Fruit fly (Drosophila melanogaster) whole organism, embryonic: ENCODE results near the gene tra.

Source experiments
- ATbp ChIP-seq: fragments of 200-800 bp; sonication (Bioruptor generic); optimal IDR thresholded peaks from 2 replicates; lab custom pipeline; 2017; ENCODE audit warnings: missing biosample characterization, mild to moderate bottlenecking, missing genetic modification characterization, missing genetic modification reagents
- BEAF-32 ChIP-seq: fragments of 200-800 bp; sonication (Bioruptor generic); optimal IDR thresholded peaks from 3 replicates; lab custom pipeline; 2017; ENCODE audit warnings: missing biosample characterization, missing genetic modification characterization, mild to moderate bottlenecking, moderate library complexity, missing genetic modification reagents
- CG10979 ChIP-seq: fragments of 200-800 bp; sonication (Bioruptor generic); optimal IDR thresholded peaks from 2 replicates; lab custom pipeline; 2018; ENCODE audit warnings: missing biosample characterization, mild to moderate bottlenecking, missing genetic modification characterization, moderate library complexity
- CG12659 ChIP-seq: fragments of 200-800 bp; sonication (Bioruptor generic); optimal IDR thresholded peaks from 3 replicates; lab custom pipeline; 2017; ENCODE audit warnings: mild to moderate bottlenecking, missing biosample characterization, missing genetic modification reagents, missing genetic modification characterization
- CG12769 ChIP-seq: fragments of 200-800 bp; sonication (Bioruptor generic); optimal IDR thresholded peaks from 2 replicates; lab custom pipeline; 2019; ENCODE audit warnings: missing biosample characterization, mild to moderate bottlenecking, missing genetic modification characterization, moderate library complexity
- CG13123 ChIP-seq: fragments of 200-800 bp; sonication (Bioruptor generic); optimal IDR thresholded peaks from 2 replicates; lab custom pipeline; 2016; ENCODE audit warnings: missing biosample characterization, missing genetic modification characterization
- CG14710 ChIP-seq: fragments of 200-800 bp; sonication (Bioruptor generic); optimal IDR thresholded peaks from 3 replicates; lab custom pipeline; 2019; ENCODE audit warnings: missing biosample characterization, mild to moderate bottlenecking, missing genetic modification characterization, moderate library complexity
- CG14860 ChIP-seq: fragments of 200-800 bp; sonication (Bioruptor generic); IDR thresholded peaks from 3 replicates; pipeline ENCODE4 v1.3.6; 2022; ENCODE audit warnings: missing biosample characterization, missing genetic modification characterization; ENCODE audit not compliant: partially characterized antibody
- CG15269 ChIP-seq: fragments of 200-800 bp; sonication (Bioruptor generic); optimal IDR thresholded peaks from 2 replicates; lab custom pipeline; 2018; ENCODE audit warnings: missing biosample characterization, mild to moderate bottlenecking, missing genetic modification characterization, moderate library complexity
- CG17359 ChIP-seq: fragments of 200-800 bp; sonication (Bioruptor generic); optimal IDR thresholded peaks from 3 replicates; lab custom pipeline; 2018; ENCODE audit warnings: missing biosample characterization, mild to moderate bottlenecking, missing genetic modification characterization, moderate library complexity
- CG1792 ChIP-seq: fragments of 200-800 bp; sonication (Bioruptor generic); optimal IDR thresholded peaks from 2 replicates; lab custom pipeline; 2016; ENCODE audit warnings: missing biosample characterization, missing genetic modification characterization
- CG18764 ChIP-seq: fragments of 200-800 bp; sonication (Bioruptor generic); optimal IDR thresholded peaks from 3 replicates; lab custom pipeline; 2016; ENCODE audit warnings: missing biosample characterization, missing genetic modification characterization
- CG30403 ChIP-seq: fragments of 200-800 bp; sonication (Bioruptor generic); optimal IDR thresholded peaks from 3 replicates; lab custom pipeline; 2016; ENCODE audit warnings: missing biosample characterization, missing genetic modification characterization
- CG3065 ChIP-seq: fragments of 200-800 bp; sonication (Bioruptor generic); optimal IDR thresholded peaks from 2 replicates; lab custom pipeline; 2016; ENCODE audit warnings: missing biosample characterization, missing genetic modification characterization
- CG31224 ChIP-seq: fragments of 200-800 bp; sonication (Bioruptor generic); IDR thresholded peaks from 2 replicates; pipeline ENCODE4 v1.3.6; 2022; ENCODE audit warnings: missing biosample characterization, missing genetic modification characterization
- CG42726 ChIP-seq: fragments of 200-800 bp; sonication (Bioruptor generic); IDR thresholded peaks from 2 replicates; pipeline ENCODE4 v1.3.6; 2022; ENCODE audit warnings: missing biosample characterization, missing genetic modification characterization; ENCODE audit not compliant: partially characterized antibody
- CG4282 ChIP-seq: fragments of 200-800 bp; sonication (Bioruptor generic); optimal IDR thresholded peaks from 2 replicates; lab custom pipeline; 2016; ENCODE audit warnings: missing biosample characterization, missing genetic modification characterization
- CG4360 ChIP-seq: fragments of 200-800 bp; sonication (Bioruptor generic); IDR thresholded peaks from 2 replicates; pipeline ENCODE4 v1.3.6; 2022; ENCODE audit warnings: missing biosample characterization, missing genetic modification characterization
- CG4404 ChIP-seq: fragments of 200-800 bp; sonication (Bioruptor generic); IDR thresholded peaks from 2 replicates; pipeline ENCODE4 v1.3.6; 2022; ENCODE audit warnings: missing biosample characterization, missing genetic modification characterization
- CG4820 ChIP-seq: fragments of 200-800 bp; sonication (Bioruptor generic); optimal IDR thresholded peaks from 3 replicates; lab custom pipeline; 2016; ENCODE audit warnings: missing biosample characterization, missing genetic modification characterization
- CG7928 ChIP-seq: fragments of 200-800 bp; sonication (Bioruptor generic); optimal IDR thresholded peaks from 2 replicates; lab custom pipeline; 2017; ENCODE audit warnings: missing biosample characterization, mild to moderate bottlenecking, missing genetic modification characterization
- CG8388 ChIP-seq: fragments of 200-800 bp; sonication (Bioruptor generic); optimal IDR thresholded peaks from 2 replicates; lab custom pipeline; 2019; ENCODE audit warnings: missing biosample characterization, mild to moderate bottlenecking, missing genetic modification characterization, moderate library complexity
- D19B ChIP-seq: fragments of 200-800 bp; sonication (Bioruptor generic); optimal IDR thresholded peaks from 2 replicates; lab custom pipeline; 2017; ENCODE audit warnings: missing biosample characterization, mild to moderate bottlenecking, missing genetic modification characterization
- Dbx ChIP-seq: fragments of 200-800 bp; sonication (Bioruptor generic); IDR thresholded peaks from 3 replicates; pipeline ENCODE4 v1.3.6; 2022; ENCODE audit warnings: missing biosample characterization, missing genetic modification characterization
- Dll ChIP-seq: fragments of 200-800 bp; sonication (Bioruptor generic); IDR thresholded peaks from 4 replicates; pipeline ENCODE4 v1.3.6; 2022; ENCODE audit warnings: missing biosample characterization, missing genetic modification characterization; ENCODE audit not compliant: partially characterized antibody
- H15 ChIP-seq: fragments of 200-800 bp; sonication (Bioruptor generic); IDR thresholded peaks from 3 replicates; pipeline ENCODE4 v1.3.6; 2022; ENCODE audit warnings: missing biosample characterization, missing genetic modification characterization
- Lhr ChIP-seq: fragments of 200-800 bp; sonication (Bioruptor generic); optimal IDR thresholded peaks from 3 replicates; lab custom pipeline; 2017; ENCODE audit warnings: mild to moderate bottlenecking, missing biosample characterization, missing genetic modification reagents, missing genetic modification characterization
- Med ChIP-seq: fragments of 200-800 bp; sonication (Bioruptor generic); peaks from one replicate; lab custom pipeline; 2016; ENCODE audit warnings: missing biosample characterization, missing genetic modification characterization, mild to moderate bottlenecking, inconsistent platforms, moderate library complexity
- Sin3A ChIP-seq: fragments of >200 bp; optimal IDR thresholded peaks from 2 replicates; lab custom pipeline; 2018
- Sox102F ChIP-seq: fragments of 200-800 bp; sonication (Bioruptor generic); optimal IDR thresholded peaks from 2 replicates; lab custom pipeline; 2018; ENCODE audit warnings: missing biosample characterization, mild to moderate bottlenecking, missing genetic modification characterization, moderate library complexity
- cato ChIP-seq: fragments of 200-800 bp; sonication (Bioruptor generic); optimal IDR thresholded peaks from 2 replicates; lab custom pipeline; 2016; ENCODE audit warnings: missing biosample characterization, missing genetic modification characterization, borderline replicate concordance
- crp ChIP-seq, 2 experiments: fragments of 200-800 bp; sonication (Bioruptor generic); optimal IDR thresholded peaks; 2 replicates in 1 of 2; 3 replicates in 1 of 2; lab custom pipeline; 2017; ENCODE audit warnings: missing biosample characterization in 2 of 2, missing genetic modification characterization in 2 of 2, mild to moderate bottlenecking in 1 of 2, moderate library complexity in 1 of 2
- dati ChIP-seq: fragments of 200-800 bp; sonication (Bioruptor generic); IDR thresholded peaks from 2 replicates; pipeline ENCODE4 v1.3.6; 2022; ENCODE audit warnings: missing biosample characterization, missing genetic modification characterization
- dmrt11E ChIP-seq: fragments of 200-800 bp; sonication (Bioruptor generic); optimal IDR thresholded peaks from 3 replicates; lab custom pipeline; 2018; ENCODE audit warnings: missing biosample characterization, mild to moderate bottlenecking, missing genetic modification characterization, moderate library complexity
- eyg ChIP-seq: fragments of 200-800 bp; sonication (Bioruptor generic); optimal IDR thresholded peaks from 3 replicates; lab custom pipeline; 2016; ENCODE audit warnings: missing biosample characterization, missing genetic modification characterization
- ken ChIP-seq: fragments of 200-800 bp; sonication (Bioruptor generic); IDR thresholded peaks from 3 replicates; pipeline ENCODE4 v1.3.6; 2022; ENCODE audit warnings: missing biosample characterization, missing genetic modification characterization
- knrl ChIP-seq: fragments of 200-800 bp; sonication (Bioruptor generic); IDR thresholded peaks from 3 replicates; pipeline ENCODE4 v1.3.6; 2022; ENCODE audit warnings: missing biosample characterization, missing genetic modification characterization; ENCODE audit not compliant: partially characterized antibody
- lmd ChIP-seq: fragments of 200-800 bp; sonication (Bioruptor generic); IDR thresholded peaks from 2 replicates; pipeline ENCODE4 v1.3.6; 2022; ENCODE audit warnings: missing biosample characterization, missing genetic modification characterization
- org-1 ChIP-seq: fragments of 200-800 bp; sonication (Bioruptor generic); optimal IDR thresholded peaks from 2 replicates; lab custom pipeline; 2017; ENCODE audit warnings: missing biosample characterization, missing genetic modification characterization
- p53 ChIP-seq: fragments of 200-800 bp; sonication (Bioruptor generic); optimal IDR thresholded peaks from 2 replicates; lab custom pipeline; 2016; ENCODE audit warnings: missing biosample characterization, missing genetic modification characterization
- prd ChIP-seq, 3 experiments: fragments of >200 bp in 2 of 3; fragments of 200-800 bp in 1 of 3; sonication (Bioruptor generic) in 1 of 3; optimal IDR thresholded peaks in 2 of 3; IDR thresholded peaks in 1 of 3; 2 replicates in 2 of 3; 3 replicates in 1 of 3; pipeline versions ENCODE4 v1.3.6 to Lab custom; 2017 to 2022; ENCODE audit warnings: missing biosample characterization in 1 of 3, missing genetic modification characterization in 1 of 3
- scrt ChIP-seq: fragments of 200-800 bp; sonication (Bioruptor generic); optimal IDR thresholded peaks from 2 replicates; lab custom pipeline; 2018; ENCODE audit warnings: missing biosample characterization, mild to moderate bottlenecking, missing genetic modification characterization, moderate library complexity
- sisA ChIP-seq: fragments of 200-800 bp; sonication (Bioruptor generic); IDR thresholded peaks from 2 replicates; pipeline ENCODE4 v1.3.6; 2022; ENCODE audit warnings: missing biosample characterization, missing genetic modification characterization
- sob ChIP-seq: fragments of 200-800 bp; sonication (Bioruptor generic); IDR thresholded peaks from 2 replicates; pipeline ENCODE4 v1.3.6; 2022; ENCODE audit warnings: missing biosample characterization, missing genetic modification characterization
- tap ChIP-seq: fragments of 200-800 bp; optimal IDR thresholded peaks from 3 replicates; lab custom pipeline; 2019; ENCODE audit warnings: missing biosample characterization, mild to moderate bottlenecking, missing genetic modification characterization, moderate library complexity
- tio ChIP-seq: fragments of 200-800 bp; sonication (Bioruptor generic); optimal IDR thresholded peaks from 2 replicates; lab custom pipeline; 2017; ENCODE audit warnings: missing biosample characterization, missing genetic modification characterization, inconsistent platforms
- unc-4 ChIP-seq: fragments of 200-800 bp; sonication (Bioruptor generic); IDR thresholded peaks from 2 replicates; pipeline ENCODE4 v1.3.6; 2022; ENCODE audit warnings: missing biosample characterization, missing genetic modification characterization; ENCODE audit not compliant: partially characterized antibody
- unpg ChIP-seq: fragments of 200-800 bp; sonication (Bioruptor generic); optimal IDR thresholded peaks from 3 replicates; lab custom pipeline; 2018; ENCODE audit warnings: missing biosample characterization, mild to moderate bottlenecking, missing genetic modification characterization, moderate library complexity
- vfl ChIP-seq: fragments of 200-800 bp; sonication (Bioruptor generic); optimal IDR thresholded peaks from 2 replicates; lab custom pipeline; 2016; ENCODE audit warnings: missing biosample characterization, missing genetic modification characterization
- zen ChIP-seq: fragments of 200-800 bp; sonication (Bioruptor generic); optimal IDR thresholded peaks from 3 replicates; lab custom pipeline; 2018; ENCODE audit warnings: missing biosample characterization, mild to moderate bottlenecking, missing genetic modification characterization, moderate library complexity

tra gene

dm6 chr3L:16544220-16544619 lies 46.6 kb downstream of the tra start (continued):
- peak; percentile 59 for TF ChIP-seq dmrt11E (tag; lab: Kevin White, UChicago)
- TF ChIP-seq eyg (GFP tag; lab: Kevin White, UChicago) = no peak
- TF ChIP-seq CG30403 (GFP tag; lab: Kevin White, UChicago) = peak; percentile 32
- no peak for TF ChIP-seq CG18764 (GFP tag; lab: Kevin White, UChicago)
- TF ChIP-seq zen = no peak
- peak; percentile 47 for TF ChIP-seq CG12769 (tag; lab: Kevin White, UChicago)
- peak; percentile 76 for TF ChIP-seq Sox102F
- no peak for TF ChIP-seq BEAF-32
- TF ChIP-seq prd (optimal IDR thresholded peaks at IDR 0.05; lab: Kevin White, UChicago) = no peak
- peak; percentile 66; the same call in 2 of the 3 replicates for TF ChIP-seq prd (GFP tag; IDR thresholded peaks at IDR 0.05; lab: Robert Waterston, UW)
- TF ChIP-seq Dll (GFP tag; lab: Robert Waterston, UW) = no peak
- no peak for TF ChIP-seq Lhr (GFP tag; lab: Kevin White, UChicago)
- TF ChIP-seq scrt (GFP tag; lab: Kevin White, UChicago) = no peak
- TF ChIP-seq CG1792 (GFP tag; lab: Kevin White, UChicago) = no peak
- TF ChIP-seq Sin3A (lab: Kevin White, UChicago) = no peak
- no peak for TF ChIP-seq CG3065
- TF ChIP-seq CG4360 = no peak
- no peak for TF ChIP-seq p53 (GFP tag; lab: Kevin White, UChicago)
- TF ChIP-seq sob (GFP tag; lab: Robert Waterston, UW) = peak; percentile 63
- TF ChIP-seq vfl (GFP tag; lab: Kevin White, UChicago) = no peak
- peak; percentile 61; the same call in 2 of the 3 replicates for TF ChIP-seq ken (GFP tag; lab: Robert Waterston, UW)
- TF ChIP-seq CG14860 (GFP tag; lab: Robert Waterston, UW) = no peak
- no peak for TF ChIP-seq CG4282 (GFP tag; lab: Kevin White, UChicago)
- no peak for TF ChIP-seq CG13123
- peak; percentile 51 for TF ChIP-seq tio (GFP tag; lab: Kevin White, UChicago)
- TF ChIP-seq CG12659 = no peak
- TF ChIP-seq tap (tag; lab: Kevin White, UChicago) = peak; percentile 6
- TF ChIP-seq knrl (GFP tag; lab: Robert Waterston, UW) = no peak
- TF ChIP-seq CG4820 (GFP tag; lab: Kevin White, UChicago) = peak; percentile 57
- TF ChIP-seq CG42726 (GFP tag; lab: Robert Waterston, UW) = no peak
- no peak for TF ChIP-seq CG31224
- no peak for TF ChIP-seq CG4404 (GFP tag; lab: Robert Waterston, UW)
- no peak for TF ChIP-seq CG17359 (tag; lab: Kevin White, UChicago)
- TF ChIP-seq CG14710 (tag; lab: Kevin White, UChicago) = peak; percentile 25
- TF ChIP-seq CG7928 (GFP tag; lab: Kevin White, UChicago) = no peak
- peak; percentile 57 for TF ChIP-seq unpg (GFP tag; lab: Kevin White, UChicago)
- TF ChIP-seq lmd (GFP tag; lab: Robert Waterston, UW) = peak; percentile 57
- TF ChIP-seq cato (GFP tag; lab: Kevin White, UChicago) = no peak
- TF ChIP-seq Dbx (GFP tag; lab: Robert Waterston, UW) = 0 out of 3 replicates have a peak, but pooled peaks have one; percentile 38
- TF ChIP-seq org-1 (GFP tag; lab: Kevin White, UChicago) = no peak
- peak; percentile 62 for TF ChIP-seq sisA
- no peak for TF ChIP-seq CG10979 (tag; lab: Kevin White, UChicago)
- TF ChIP-seq H15 (GFP tag; lab: Robert Waterston, UW) = 0 out of 3 replicates have a peak, but pooled peaks have one; percentile 40
- TF ChIP-seq crp (GFP tag; optimal IDR thresholded peaks at IDR 0.05; lab: Kevin White, UChicago) = no peak
- peak; percentile 11 for TF ChIP-seq ATbp (GFP tag; lab: Kevin White, UChicago)
- TF ChIP-seq CG8388 (GFP tag; lab: Kevin White, UChicago) = peak; percentile 50
- TF ChIP-seq Med (GFP tag; lab: Kevin White, UChicago) = no peak
- TF ChIP-seq CG15269 (tag; lab: Kevin White, UChicago) = peak; percentile 24
- no peak for TF ChIP-seq dati (GFP tag; lab: Robert Waterston, UW)
- no peak for TF ChIP-seq unc-4 (GFP tag; lab: Robert Waterston, UW)
- no peak for TF ChIP-seq D19B (GFP tag; lab: Kevin White, UChicago)
